Fruit fly (Drosophila melanogaster): ENCODE measurements around the gene Uros1.

Gene Uros1

DNA sequence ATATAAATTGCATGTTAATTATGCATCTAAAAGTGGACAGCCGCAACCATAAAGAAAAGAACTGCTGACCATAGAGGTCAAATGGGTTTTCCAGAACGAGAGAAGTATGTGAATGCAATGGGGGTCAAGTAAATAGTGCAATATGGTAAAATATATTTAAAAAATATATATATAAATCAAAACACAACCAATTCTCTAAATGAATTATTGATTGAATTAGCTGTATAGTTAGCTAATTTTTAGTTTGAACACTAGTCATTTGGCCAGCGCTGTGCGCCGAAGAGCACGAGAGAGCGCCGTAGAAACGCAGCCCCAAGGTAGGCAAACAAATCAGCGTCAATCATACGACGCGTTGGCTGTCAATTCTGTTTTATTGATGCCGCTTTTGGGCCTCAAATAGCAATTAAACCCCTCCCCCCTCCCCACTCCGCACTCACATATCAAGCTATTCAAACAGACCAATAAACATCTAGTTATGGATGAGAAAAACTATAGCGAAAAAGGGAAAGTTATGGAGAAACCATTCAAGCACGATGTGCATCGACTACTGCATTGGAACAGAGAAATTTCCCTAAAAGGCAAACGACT lies 21.0 kb downstream of the Uros1 start (continued):
- TF ChIP-seq Ravus (GFP tag; IDR thresholded peaks at IDR 0.05) (peak; percentile 68), CG7987 (GFP tag; optimal IDR thresholded peaks at IDR 0.05) (peak; percentile 29), slbo (GFP tag; IDR thresholded peaks at IDR 0.05) (peak; percentile 91), mirr (GFP tag; optimal IDR thresholded peaks at IDR 0.05) (peak; percentile 19), Hr51 (GFP tag; optimal IDR thresholded peaks at IDR 0.05) (peak in 1 of 2 experiments; percentile 87), ash1 (GFP tag; optimal IDR thresholded peaks at IDR 0.05) (no peak), jigr1 (GFP tag; IDR thresholded peaks at IDR 0.05) (0 out of 3 replicates have a peak, but pooled peaks have one; percentile 32), sob (GFP tag; IDR thresholded peaks at IDR 0.05) (peak; percentile 91), Dll (GFP tag; IDR thresholded peaks at IDR 0.05; ENCODE audit: partially characterized antibody) (no peak), crc (GFP tag; optimal IDR thresholded peaks at IDR 0.05) (no peak), Bteb2 (GFP tag; optimal IDR thresholded peaks at IDR 0.05) (no peak), CG7963 (GFP tag; IDR thresholded peaks at IDR 0.05; ENCODE audit: partially characterized antibody) (no peak), pho (GFP tag; optimal IDR thresholded peaks at IDR 0.05) (no peak), CG9437 (GFP tag; optimal IDR thresholded peaks at IDR 0.05) (peak; percentile 67), da (GFP tag; optimal IDR thresholded peaks at IDR 0.05) (no peak), lbe (GFP tag; optimal IDR thresholded peaks at IDR 0.05) (no peak), CG32532 (GFP tag; IDR thresholded peaks at IDR 0.05) (peak; percentile 92), CG17359 (tag; optimal IDR thresholded peaks at IDR 0.05) (peak; percentile 87), Taf1 (GFP tag; IDR thresholded peaks at IDR 0.05) (peak; percentile 62), scrt (GFP tag; optimal IDR thresholded peaks at IDR 0.05) (peak; percentile 74), gcm (GFP tag; optimal IDR thresholded peaks at IDR 0.05) (peak; percentile 79), CG3407 (GFP tag; optimal IDR thresholded peaks at IDR 0.05) (peak; percentile 72), Ets97D (GFP tag; optimal IDR thresholded peaks at IDR 0.05) (no peak), zen (tag; optimal IDR thresholded peaks at IDR 0.05) (peak; percentile 71), Opbp (GFP tag; IDR thresholded peaks at IDR 0.05; ENCODE audit: partially characterized antibody) (no peak), pb (GFP tag; optimal IDR thresholded peaks at IDR 0.05) (no peak), Poxn (GFP tag; IDR thresholded peaks at IDR 0.05) (peak; percentile 32; the same call in 1 of the 2 replicates), Nf-YA (GFP tag; IDR thresholded peaks at IDR 0.05) (peak; percentile 72), CG1792 (GFP tag; optimal IDR thresholded peaks at IDR 0.05) (no peak), fd102C (GFP tag; optimal IDR thresholded peaks at IDR 0.05) (no peak), lab (GFP tag; optimal IDR thresholded peaks at IDR 0.05) (peak; percentile 91), Xbp1 (GFP tag; optimal IDR thresholded peaks at IDR 0.05) (peak; percentile 79), eve (GFP tag; optimal IDR thresholded peaks at IDR 0.05) (no peak), pzg (GFP tag; optimal IDR thresholded peaks at IDR 0.05) (no peak), slp2 (GFP tag; optimal IDR thresholded peaks at IDR 0.05) (no peak), pita (GFP tag; optimal IDR thresholded peaks at IDR 0.05) (no peak), CG3995 (GFP tag; optimal IDR thresholded peaks at IDR 0.05) (no peak), CG4360 (GFP tag; IDR thresholded peaks at IDR 0.05) (peak; percentile 64), CG6854 (GFP tag; optimal IDR thresholded peaks at IDR 0.05) (peak; percentile 75), CG1603 (tag; optimal IDR thresholded peaks at IDR 0.05) (peak; percentile 32), eyg (GFP tag; optimal IDR thresholded peaks at IDR 0.05) (no peak), CG8765 (GFP tag; IDR thresholded peaks at IDR 0.05) (no peak), ro (GFP tag; IDR thresholded peaks at IDR 0.05) (0 out of 2 replicates have a peak, but pooled peaks have one; percentile 16), so (GFP tag; IDR thresholded peaks at IDR 0.05) (peak; percentile 94), chinmo (GFP tag; IDR thresholded peaks at IDR 0.05; ENCODE audit: partially characterized antibody) (0 out of 4 replicates have a peak, but pooled peaks have one; percentile 41), Doc3 (GFP tag; IDR thresholded peaks at IDR 0.05; ENCODE audit: partially characterized antibody) (no peak), Rx (GFP tag; IDR thresholded peaks at IDR 0.05) (peak; percentile 74), CG15269 (tag; optimal IDR thresholded peaks at IDR 0.05) (peak; percentile 88), ato (GFP tag; IDR thresholded peaks at IDR 0.05; ENCODE audit: partially characterized antibody) (no peak), gsb (GFP tag; IDR thresholded peaks at IDR 0.05) (peak; percentile 81)

Data from whole organism, embryonic.